Worm (Caenorhabditis elegans): ENCODE data around the gene clec-74.

ce11 chrIV:4007697-4008096 is 50.9 kb downstream of the clec-74 start, which contains the start of gene W02C12.2:
- TF ChIP-seq athp-1 (tag; optimal IDR thresholded peaks at IDR 0.05) (no peak), lin-54 (GFP tag; optimal IDR thresholded peaks at IDR 0.05) (no peak), sea-2 (GFP tag; IDR thresholded peaks at IDR 0.05) (no peak), tlf-1 (GFP tag; optimal IDR thresholded peaks at IDR 0.05) (no peak), ztf-28 (GFP tag; IDR thresholded peaks at IDR 0.05) (no peak), unc-62 (GFP tag; optimal IDR thresholded peaks at IDR 0.05) (no peak), lin-40 (tag; optimal IDR thresholded peaks at IDR 0.05) (no peak), ets-4 (GFP tag; optimal IDR thresholded peaks at IDR 0.05) (no peak), zim-3 (tag; optimal IDR thresholded peaks at IDR 0.05) (no peak)
